Worm (Caenorhabditis elegans) whole organism, L2 larva: Measurements from ENCODE around the gene timm-17B.1.

Experiments used
- F13H6.1 ChIP-seq: sonication (generic microtip); optimal IDR thresholded peaks from 2 replicates; lab custom pipeline; 2016; ENCODE audit warnings: missing genetic modification characterization, missing compliant biosample characterization
- aly-2 ChIP-seq: fragments of 150-350 bp; optimal IDR thresholded peaks from 2 replicates; lab custom pipeline; 2014; ENCODE audit warnings: missing biosample characterization, missing genetic modification characterization
- ama-1 ChIP-seq: fragments of 150-350 bp; optimal IDR thresholded peaks from 2 replicates; lab custom pipeline; 2018; ENCODE audit warnings: inconsistent platforms
- ceh-82 ChIP-seq: fragments of 150-350 bp; optimal IDR thresholded peaks from 2 replicates; lab custom pipeline; 2014; ENCODE audit warnings: missing biosample characterization, missing genetic modification characterization
- elt-3 ChIP-seq: sonication (generic microtip); optimal IDR thresholded peaks from 2 replicates; lab custom pipeline; 2017; ENCODE audit warnings: missing biosample characterization, missing genetic modification characterization
- fos-1 ChIP-seq: fragments of 150-350 bp; optimal IDR thresholded peaks from 2 replicates; lab custom pipeline; 2014; ENCODE audit warnings: missing biosample characterization, missing genetic modification characterization
- lsy-2 ChIP-seq, 2 experiments: fragments of 150-350 bp in 1 of 2; sonication (generic microtip) in 1 of 2; optimal IDR thresholded peaks; 2 replicates each; lab custom pipeline; 2014 to 2017; ENCODE audit warnings: missing biosample characterization in 2 of 2, missing genetic modification characterization in 2 of 2
- nhr-11 ChIP-seq: fragments of 150-350 bp; optimal IDR thresholded peaks from 2 replicates; lab custom pipeline; 2014; ENCODE audit warnings: missing biosample characterization, missing genetic modification characterization
- nhr-12 ChIP-seq: fragments of 150-350 bp; optimal IDR thresholded peaks from 2 replicates; lab custom pipeline; 2014; ENCODE audit warnings: missing biosample characterization, missing genetic modification characterization
- nhr-77 ChIP-seq: fragments of 150-350 bp; optimal IDR thresholded peaks from 2 replicates; lab custom pipeline; 2014; ENCODE audit warnings: missing biosample characterization, missing genetic modification characterization
- snpc-4 ChIP-seq: fragments of 150-350 bp; optimal IDR thresholded peaks from 2 replicates; lab custom pipeline; 2014; ENCODE audit warnings: missing biosample characterization, missing genetic modification characterization
- unc-62 ChIP-seq: fragments of 150-350 bp; optimal IDR thresholded peaks from 2 replicates; lab custom pipeline; 2014; ENCODE audit warnings: missing biosample characterization, missing genetic modification reagents, missing genetic modification characterization
- ztf-11 ChIP-seq: sonication (generic microtip); optimal IDR thresholded peaks from 2 replicates; lab custom pipeline; 2017; ENCODE audit warnings: missing biosample characterization, missing genetic modification characterization
- ztf-4 ChIP-seq: fragments of 150-350 bp; optimal IDR thresholded peaks from 2 replicates; lab custom pipeline; 2014; ENCODE audit warnings: missing biosample characterization, missing genetic modification characterization

- TF ChIP-seq aly-2 (tag; lab: Kevin White, UChicago) (no peak), F13H6.1 (peak; percentile 50), unc-62 (GFP tag; lab: Kevin White, UChicago) (no peak), ceh-82 (tag; lab: Kevin White, UChicago) (no peak), nhr-77 (tag; lab: Kevin White, UChicago) (no peak), ztf-4 (tag; lab: Kevin White, UChicago) (no peak), nhr-11 (tag; lab: Kevin White, UChicago) (no peak), fos-1 (tag; lab: Kevin White, UChicago) (no peak), lsy-2 (tag; optimal IDR thresholded peaks at IDR 0.05; lab: Kevin White, UChicago) (no peak), ztf-11 (tag; lab: Kevin White, UChicago) (no peak), elt-3 (no peak), nhr-12 (no peak), ama-1 (no peak), snpc-4 (tag; lab: Kevin White, UChicago) (no peak)
Observed at ce11 chrIV:4781123-4781522, 35.8 kb upstream of the timm-17B.1 start.
